Worm (Caenorhabditis elegans) whole organism, mixed stage, embryonic: ENCODE results near the gene F11F1.1.
"Not testable (repeated sequence)": the region's sequence is repeated elsewhere in the genome, so short reads cannot be mapped to it uniquely, and the experiment has no call there.

ENCODE experiments used
- bed-3 ChIP-seq: fragments of 200-800 bp; sonication (Bioruptor generic); optimal IDR thresholded peaks from 3 replicates; lab custom pipeline; 2018; ENCODE audit warnings: mild to moderate bottlenecking, missing genetic modification characterization, moderate library complexity, missing compliant biosample characterization
- drap-1 ChIP-seq: fragments of 200-800 bp; sonication (Bioruptor generic); optimal IDR thresholded peaks from 3 replicates; lab custom pipeline; 2018; ENCODE audit warnings: mild to moderate bottlenecking, missing genetic modification characterization, missing compliant biosample characterization
- nhr-237 ChIP-seq: fragments of 150-350 bp; optimal IDR thresholded peaks from 2 replicates; lab custom pipeline; 2014; ENCODE audit warnings: missing biosample characterization, missing genetic modification characterization

ce11 chrIII:13401673-13402258 lies 6.4 kb downstream of the F11F1.1 start, which contains the start of the genes srlf-9 and srlf-10:
- not testable (repeated sequence) for TF ChIP-seq nhr-237, drap-1, bed-3
